Fruit fly (Drosophila melanogaster): ENCODE results near the gene CG13607.

The CG13607 gene

DNA sequence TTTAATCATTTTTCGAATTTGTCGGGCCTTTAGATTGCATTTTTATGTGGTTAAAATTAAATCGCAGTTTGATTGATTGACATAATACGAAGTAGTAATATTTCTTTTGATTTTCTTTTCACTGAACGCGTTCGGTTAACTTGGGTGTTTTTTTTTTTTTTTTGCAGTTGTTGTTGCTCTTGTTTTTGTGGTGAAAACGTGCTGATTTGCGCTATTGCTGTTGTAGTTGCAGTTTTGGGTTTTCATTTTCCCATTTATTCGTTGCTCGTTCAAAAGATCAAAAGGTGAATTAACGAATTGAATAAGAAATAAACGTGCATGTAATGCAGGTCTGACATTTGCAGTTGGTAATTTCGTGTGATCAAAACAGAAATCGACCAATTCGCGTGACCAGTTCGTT, 14.7 kb downstream of the CG13607 start:
- TF ChIP-seq zen (tag; optimal IDR thresholded peaks at IDR 0.05) (no peak), Ets65A (GFP tag) (peak; percentile 37)

DNA sequence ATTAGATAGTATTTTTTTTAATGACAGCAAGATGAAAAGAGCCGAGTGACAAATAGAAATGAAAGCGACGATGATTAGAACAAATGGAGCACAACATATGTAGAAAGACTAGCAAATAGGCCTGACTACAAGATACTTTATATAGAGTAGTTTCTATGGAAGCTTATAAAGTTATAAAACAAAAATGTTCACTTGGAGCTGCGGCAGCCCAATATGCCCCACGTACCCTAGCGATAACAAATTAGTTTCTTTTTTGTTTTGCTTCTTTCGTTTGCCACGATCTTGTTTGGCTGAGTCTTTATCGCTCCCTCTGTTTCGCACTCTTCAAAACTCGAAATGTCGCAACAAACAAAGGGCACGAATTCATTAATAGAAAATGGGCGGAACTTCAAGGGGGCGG, 15.4 kb downstream of the CG13607 start:
- TF ChIP-seq lbe (GFP tag; optimal IDR thresholded peaks at IDR 0.05) (no peak), Med (GFP tag) (peak; percentile 86), her (GFP tag; optimal IDR thresholded peaks at IDR 0.05) (peak; percentile 1), CG17912 (GFP tag; optimal IDR thresholded peaks at IDR 0.05) (no peak), sc (optimal IDR thresholded peaks at IDR 0.05) (no peak), sc (GFP tag; optimal IDR thresholded peaks at IDR 0.05) (no peak), otp (GFP tag; IDR thresholded peaks at IDR 0.05) (0 out of 3 replicates have a peak, but pooled peaks have one; percentile 36), CG3847 (GFP tag; IDR thresholded peaks at IDR 0.05) (0 out of 2 replicates have a peak, but pooled peaks have one; percentile 22), onecut (GFP tag; IDR thresholded peaks at IDR 0.05) (no peak), ci (GFP tag; IDR thresholded peaks at IDR 0.05) (peak; percentile 35; the same call in 1 of the 3 replicates), btn (GFP tag; optimal IDR thresholded peaks at IDR 0.05) (no peak), dimm (GFP tag; IDR thresholded peaks at IDR 0.05) (no peak), Rx (GFP tag; IDR thresholded peaks at IDR 0.05) (no peak), schlank (tag; optimal IDR thresholded peaks at IDR 0.05) (no peak), cato (GFP tag; optimal IDR thresholded peaks at IDR 0.05; ENCODE audit: borderline replicate concordance) (no peak), esg (GFP tag; conservative IDR thresholded peaks at IDR 0.05) (no peak; the same call in 1 of the 2 replicates), hth (optimal IDR thresholded peaks at IDR 0.05) (no peak), CG8290 (GFP tag; optimal IDR thresholded peaks at IDR 0.05) (no peak), CG8290 (tag; optimal IDR thresholded peaks at IDR 0.05) (peak in 1 of 2 experiments; percentile 2), kay (GFP tag; optimal IDR thresholded peaks at IDR 0.05) (peak; percentile 8), Fer1 (GFP tag; optimal IDR thresholded peaks at IDR 0.05) (no peak), CG12769 (tag; optimal IDR thresholded peaks at IDR 0.05) (peak; percentile 31), NC2α (GFP tag; optimal IDR thresholded peaks at IDR 0.05) (no peak), CG11504 (tag; optimal IDR thresholded peaks at IDR 0.05) (peak; percentile 36), nerfin-2 (GFP tag; IDR thresholded peaks at IDR 0.05; ENCODE audit: partially characterized antibody) (no peak), fd96Cb (tag; optimal IDR thresholded peaks at IDR 0.05) (no peak), crp (GFP tag; optimal IDR thresholded peaks at IDR 0.05) (no peak), ranshi (GFP tag; IDR thresholded peaks at IDR 0.05) (no peak), Sox102F (GFP tag; optimal IDR thresholded peaks at IDR 0.05) (peak; percentile 37), bsh (GFP tag; optimal IDR thresholded peaks at IDR 0.05) (peak in 1 of 2 experiments; percentile 14), Hmr (GFP tag; optimal IDR thresholded peaks at IDR 0.05) (peak; percentile 35), vnd (GFP tag; IDR thresholded peaks at IDR 0.05; ENCODE audit: partially characterized antibody) (no peak), sens (GFP tag) (peak; percentile 76), E2f1 (GFP tag; IDR thresholded peaks at IDR 0.05) (0 out of 2 replicates have a peak, but pooled peaks have one; percentile 16), ac (GFP tag; optimal IDR thresholded peaks at IDR 0.05) (no peak), mam (GFP tag; optimal IDR thresholded peaks at IDR 0.05) (peak; percentile 47), CG14667 (GFP tag; IDR thresholded peaks at IDR 0.05) (0 out of 2 replicates have a peak, but pooled peaks have one; percentile 15), ham (GFP tag; IDR thresholded peaks at IDR 0.05) (no peak), CG2202 (tag; optimal IDR thresholded peaks at IDR 0.05) (no peak), CG14710 (tag; optimal IDR thresholded peaks at IDR 0.05) (no peak), lmd (GFP tag; IDR thresholded peaks at IDR 0.05) (peak; percentile 34; the same call in 1 of the 2 replicates), CG17359 (tag; optimal IDR thresholded peaks at IDR 0.05) (peak; percentile 43), CG18262 (tag; optimal IDR thresholded peaks at IDR 0.05) (peak; percentile 22), CG2120 (GFP tag; optimal IDR thresholded peaks at IDR 0.05) (peak; percentile 56), Lpt (GFP tag; optimal IDR thresholded peaks at IDR 0.05) (no peak), Gug (GFP tag; IDR thresholded peaks at IDR 0.05) (peak; percentile 28; the same call in 1 of the 4 replicates), CG17385 (GFP tag; optimal IDR thresholded peaks at IDR 0.05) (peak; percentile 3), Ada2b (GFP tag; IDR thresholded peaks at IDR 0.05) (peak; percentile 53)
